Fruit fly (Drosophila melanogaster): Measurements from ENCODE around the gene CG12692.
A peak's percentile ranks its signal among the peaks of the same experiment; 100 is the strongest.

Gene CG12692

DNA sequence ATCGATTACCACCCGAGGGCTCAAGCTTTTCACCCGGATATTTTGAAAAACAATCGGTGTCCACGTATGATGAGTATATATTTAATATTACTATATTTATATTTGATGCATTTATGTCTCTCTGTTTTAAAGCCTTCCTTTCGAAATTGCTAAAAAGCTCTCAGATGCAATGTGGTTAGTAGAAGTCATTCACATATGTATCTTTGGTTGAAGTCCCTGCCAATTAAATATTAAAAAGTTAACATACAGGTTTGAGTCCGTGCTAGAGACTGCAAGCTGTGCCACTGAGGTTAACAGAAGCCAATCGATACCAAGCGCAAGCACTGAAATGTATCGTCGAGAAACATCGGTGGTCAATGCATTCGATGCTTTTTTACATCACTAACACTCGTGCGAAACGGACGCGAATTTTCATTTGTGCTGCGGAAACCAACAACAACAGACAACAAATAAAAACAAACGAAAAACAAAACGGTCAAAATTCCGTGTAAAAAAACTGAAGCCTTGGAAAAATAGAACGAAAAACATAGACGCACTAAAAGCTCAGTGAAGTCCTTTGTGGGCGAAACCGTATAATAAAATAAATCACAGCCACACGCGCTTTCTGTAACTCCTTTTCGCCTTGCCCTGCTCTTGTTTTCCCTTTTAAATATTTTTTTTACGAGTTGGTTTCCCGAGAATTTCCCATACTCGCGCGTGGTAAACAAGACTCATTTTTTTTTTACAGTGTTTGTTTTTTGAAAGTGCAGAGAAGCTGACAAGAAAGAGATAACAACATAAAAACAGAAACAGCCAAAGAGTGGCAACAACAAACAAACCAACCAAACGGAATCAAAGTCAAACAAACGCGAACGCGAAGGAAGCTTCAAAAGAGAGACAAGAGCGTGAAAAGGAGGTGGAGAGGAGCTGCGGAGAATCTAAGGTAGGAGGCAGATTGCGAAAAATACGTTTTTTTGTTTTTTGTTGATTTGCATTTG, 20.4 kb upstream of the CG12692 start, which contains the start of gene norpA (continued):
- TF ChIP-seq vvl (GFP tag; IDR thresholded peaks at IDR 0.05) (peak; percentile 16; the same call in 1 of the 2 replicates), trh (GFP tag; optimal IDR thresholded peaks at IDR 0.05) (no peak), Hsf (GFP tag; optimal IDR thresholded peaks at IDR 0.05) (peak; percentile 38), Ets97D (GFP tag; optimal IDR thresholded peaks at IDR 0.05) (peak; percentile 56), Xbp1 (GFP tag; optimal IDR thresholded peaks at IDR 0.05) (peak; percentile 15), CG16779 (GFP tag; IDR thresholded peaks at IDR 0.05) (no peak), Drgx (GFP tag; IDR thresholded peaks at IDR 0.05) (peak; percentile 61), CG8290 (GFP tag; optimal IDR thresholded peaks at IDR 0.05) (peak; percentile 98), CG8290 (tag; optimal IDR thresholded peaks at IDR 0.05) (peak; percentile 95 to 96), Fer3 (tag; optimal IDR thresholded peaks at IDR 0.05) (peak; percentile 12), Elba2 (GFP tag; optimal IDR thresholded peaks at IDR 0.05) (no peak), GATAe (GFP tag; conservative IDR thresholded peaks at IDR 0.05) (no peak), CG1529 (GFP tag; optimal IDR thresholded peaks at IDR 0.05) (no peak), pita (GFP tag; optimal IDR thresholded peaks at IDR 0.05) (peak; percentile 67), ro (GFP tag; IDR thresholded peaks at IDR 0.05) (no peak), nerfin-1 (tag; optimal IDR thresholded peaks at IDR 0.05) (no peak), NC2β (GFP tag; optimal IDR thresholded peaks at IDR 0.05) (no peak), z (GFP tag; IDR thresholded peaks at IDR 0.05) (no peak), Deaf1 (tag; optimal IDR thresholded peaks at IDR 0.05) (peak; percentile 15), nom (GFP tag; optimal IDR thresholded peaks at IDR 0.05) (peak; percentile 51), CG14050 (GFP tag; IDR thresholded peaks at IDR 0.05) (no peak), ATbp (GFP tag; optimal IDR thresholded peaks at IDR 0.05) (peak; percentile 11), CG10543 (GFP tag; optimal IDR thresholded peaks at IDR 0.05) (no peak), Oli (tag; optimal IDR thresholded peaks at IDR 0.05) (peak; percentile 39), CG12071 (GFP tag; optimal IDR thresholded peaks at IDR 0.05) (no peak), CG18599 (GFP tag; optimal IDR thresholded peaks at IDR 0.05) (peak; percentile 15), CG42726 (GFP tag; IDR thresholded peaks at IDR 0.05; ENCODE audit: partially characterized antibody) (peak; percentile 97), Rfx (GFP tag; IDR thresholded peaks at IDR 0.05) (peak; percentile 59), CG17912 (GFP tag; optimal IDR thresholded peaks at IDR 0.05) (no peak), CG4820 (GFP tag; optimal IDR thresholded peaks at IDR 0.05) (no peak), zfh1 (GFP tag; IDR thresholded peaks at IDR 0.05) (no peak), gem (tag; optimal IDR thresholded peaks at IDR 0.05) (peak; percentile 49), CG8944 (GFP tag; optimal IDR thresholded peaks at IDR 0.05) (no peak), bab2 (GFP tag; optimal IDR thresholded peaks at IDR 0.05) (peak; percentile 9), CG9609 (GFP tag; optimal IDR thresholded peaks at IDR 0.05) (peak; percentile 19), Dad (GFP tag; optimal IDR thresholded peaks at IDR 0.05) (no peak), CG4282 (GFP tag; optimal IDR thresholded peaks at IDR 0.05) (no peak), CG7963 (GFP tag; IDR thresholded peaks at IDR 0.05; ENCODE audit: partially characterized antibody) (peak; percentile 94), shn (GFP tag; optimal IDR thresholded peaks at IDR 0.05) (peak; percentile 11), CG4424 (GFP tag; optimal IDR thresholded peaks at IDR 0.05) (no peak), CG9797 (GFP tag; optimal IDR thresholded peaks at IDR 0.05) (peak; percentile 12), CG31365 (tag; optimal IDR thresholded peaks at IDR 0.05) (no peak), CG12659 (GFP tag; optimal IDR thresholded peaks at IDR 0.05) (peak; percentile 66), repo (GFP tag; optimal IDR thresholded peaks at IDR 0.05) (no peak), hb (GFP tag; IDR thresholded peaks at IDR 0.05; ENCODE audit: partially characterized antibody) (peak; percentile 91), HLH4C (GFP tag; IDR thresholded peaks at IDR 0.05; ENCODE audit: partially characterized antibody) (peak; percentile 82), lab (GFP tag; optimal IDR thresholded peaks at IDR 0.05) (peak; percentile 44), HHEX (GFP tag; optimal IDR thresholded peaks at IDR 0.05) (peak; percentile 41), klu (GFP tag; IDR thresholded peaks at IDR 0.05) (no peak)
